Worm (Caenorhabditis elegans) whole organism, L2 larva: Measurements from ENCODE around the gene syf-2.

Experiments
- ZK546.5 ChIP-seq: sonication (generic microtip); optimal IDR thresholded peaks from 2 replicates; lab custom pipeline; 2017; ENCODE audit warnings: missing biosample characterization, missing genetic modification characterization
- aly-2 ChIP-seq: fragments of 150-350 bp; optimal IDR thresholded peaks from 2 replicates; lab custom pipeline; 2014; ENCODE audit warnings: missing biosample characterization, missing genetic modification characterization
- ama-1 ChIP-seq: fragments of 150-350 bp; optimal IDR thresholded peaks from 2 replicates; lab custom pipeline; 2018; ENCODE audit warnings: inconsistent platforms
- egl-27 ChIP-seq: sonication (generic microtip); optimal IDR thresholded peaks from 3 replicates; lab custom pipeline; 2017; ENCODE audit warnings: missing biosample characterization, missing genetic modification reagents, missing genetic modification characterization
- fos-1 ChIP-seq: fragments of 150-350 bp; optimal IDR thresholded peaks from 2 replicates; lab custom pipeline; 2014; ENCODE audit warnings: missing biosample characterization, missing genetic modification characterization
- lin-11 ChIP-seq: fragments of 150-350 bp; sonication (generic microtip); optimal IDR thresholded peaks from 2 replicates; lab custom pipeline; 2014; ENCODE audit warnings: missing biosample characterization, missing genetic modification characterization, inconsistent platforms, mixed read lengths
- lsy-2 ChIP-seq, 2 experiments: fragments of 150-350 bp in 1 of 2; sonication (generic microtip) in 1 of 2; optimal IDR thresholded peaks; 2 replicates each; lab custom pipeline; 2014 to 2017; ENCODE audit warnings: missing biosample characterization in 2 of 2, missing genetic modification characterization in 2 of 2
- nhr-11 ChIP-seq: fragments of 150-350 bp; optimal IDR thresholded peaks from 2 replicates; lab custom pipeline; 2014; ENCODE audit warnings: missing biosample characterization, missing genetic modification characterization
- nhr-25 ChIP-seq: fragments of 150-350 bp; sonication (generic microtip); optimal IDR thresholded peaks from 3 replicates; lab custom pipeline; 2014; ENCODE audit warnings: missing biosample characterization, missing genetic modification characterization
- skn-1 ChIP-seq: sonication (generic microtip); optimal IDR thresholded peaks from 2 replicates; lab custom pipeline; 2017; ENCODE audit warnings: missing biosample characterization, missing genetic modification characterization
- ztf-11 ChIP-seq: sonication (generic microtip); optimal IDR thresholded peaks from 2 replicates; lab custom pipeline; 2017; ENCODE audit warnings: missing biosample characterization, missing genetic modification characterization

ce11 chrIII:7165816-7166229 is 3.9 kb upstream of the syf-2 start:
- TF ChIP-seq fos-1 (tag; lab: Kevin White, UChicago) = peak; percentile 95
- TF ChIP-seq nhr-25 = no peak
- TF ChIP-seq lin-11 (tag; lab: Kevin White, UChicago) = no peak
- no peak for TF ChIP-seq nhr-11 (tag; lab: Kevin White, UChicago)
- TF ChIP-seq ama-1 = no peak
- TF ChIP-seq egl-27 (tag; lab: Kevin White, UChicago) = peak; percentile 43
- TF ChIP-seq ztf-11 (tag; lab: Kevin White, UChicago) = no peak
- no peak for TF ChIP-seq aly-2 (tag; lab: Kevin White, UChicago)
- TF ChIP-seq skn-1 = no peak
- TF ChIP-seq lsy-2 (tag; optimal IDR thresholded peaks at IDR 0.05; lab: Kevin White, UChicago) = peak in 1 of 2 experiments; percentile 50
- no peak for TF ChIP-seq ZK546.5 (tag; lab: Kevin White, UChicago)
